Fruit fly (Drosophila melanogaster) whole organism, embryonic: ENCODE results near the gene CG4570.

Experiments
- Abd-B ChIP-seq: fragments of 200-800 bp; sonication (Bioruptor generic); optimal IDR thresholded peaks from 2 replicates; lab custom pipeline; 2018; ENCODE audit warnings: missing biosample characterization, mild to moderate bottlenecking, missing genetic modification characterization, moderate library complexity
- Aef1 ChIP-seq: fragments of 200-800 bp; sonication (Bioruptor generic); IDR thresholded peaks from 3 replicates; pipeline ENCODE4 v1.3.6; 2022; ENCODE audit warnings: missing biosample characterization, missing genetic modification characterization
- Asciz ChIP-seq: fragments of 200-800 bp; sonication (Bioruptor generic); optimal IDR thresholded peaks from 2 replicates; lab custom pipeline; 2017; ENCODE audit warnings: missing biosample characterization, mild to moderate bottlenecking, missing genetic modification characterization, missing genetic modification reagents
- C15 ChIP-seq: fragments of 200-800 bp; sonication (Bioruptor generic); IDR thresholded peaks from 3 replicates; pipeline ENCODE4 v1.3.6; 2022; ENCODE audit warnings: missing biosample characterization, missing genetic modification characterization
- CG10147 ChIP-seq: fragments of 200-800 bp; sonication (Bioruptor generic); optimal IDR thresholded peaks from 2 replicates; lab custom pipeline; 2019; ENCODE audit warnings: missing biosample characterization, mild to moderate bottlenecking, missing genetic modification characterization, moderate library complexity
- CG10267 ChIP-seq: fragments of 200-800 bp; sonication (Bioruptor generic); optimal IDR thresholded peaks from 2 replicates; lab custom pipeline; 2018; ENCODE audit warnings: missing biosample characterization, mild to moderate bottlenecking, missing genetic modification characterization, moderate library complexity
- CG10366 ChIP-seq: fragments of 200-800 bp; sonication (Bioruptor generic); IDR thresholded peaks from 2 replicates; pipeline ENCODE4 v1.3.6; 2022; ENCODE audit warnings: missing biosample characterization, missing genetic modification characterization
- CG10543 ChIP-seq: fragments of 200-800 bp; sonication (Bioruptor generic); optimal IDR thresholded peaks from 3 replicates; lab custom pipeline; 2017; ENCODE audit warnings: missing biosample characterization, mild to moderate bottlenecking, missing genetic modification characterization, moderate library complexity
- CG11456 ChIP-seq: fragments of 200-800 bp; sonication (Bioruptor generic); IDR thresholded peaks from 3 replicates; pipeline ENCODE4 v1.3.6; 2022; ENCODE audit warnings: missing biosample characterization, missing genetic modification characterization
- CG13287 ChIP-seq: fragments of 200-800 bp; sonication (Bioruptor generic); IDR thresholded peaks from 2 replicates; pipeline ENCODE4 v1.3.6; 2022; ENCODE audit warnings: missing biosample characterization, missing genetic modification characterization; ENCODE audit not compliant: partially characterized antibody
- CG30403 ChIP-seq: fragments of 200-800 bp; sonication (Bioruptor generic); optimal IDR thresholded peaks from 3 replicates; lab custom pipeline; 2016; ENCODE audit warnings: missing biosample characterization, missing genetic modification characterization
- CG31365 ChIP-seq: fragments of 200-800 bp; sonication (Bioruptor generic); optimal IDR thresholded peaks from 2 replicates; lab custom pipeline; 2018; ENCODE audit warnings: missing biosample characterization, mild to moderate bottlenecking, missing genetic modification characterization
- CG3163 ChIP-seq: fragments of 200-800 bp; sonication (Bioruptor generic); optimal IDR thresholded peaks from 3 replicates; lab custom pipeline; 2016; ENCODE audit warnings: missing biosample characterization, missing genetic modification characterization
- CG3407 ChIP-seq: fragments of 200-800 bp; sonication (Bioruptor generic); optimal IDR thresholded peaks from 2 replicates; lab custom pipeline; 2018; ENCODE audit warnings: missing biosample characterization, mild to moderate bottlenecking, missing genetic modification characterization
- CG3726 ChIP-seq: fragments of 200-800 bp; sonication (Bioruptor generic); IDR thresholded peaks from 3 replicates; pipeline ENCODE4, ENCODE4 v1.3.6; 2022; ENCODE audit warnings: missing biosample characterization, missing genetic modification characterization
- CG5180 ChIP-seq: fragments of 200-800 bp; sonication (Bioruptor generic); optimal IDR thresholded peaks from 3 replicates; lab custom pipeline; 2017; ENCODE audit warnings: missing biosample characterization, missing genetic modification characterization, mild to moderate bottlenecking, moderate library complexity, missing genetic modification reagents
- CG6175 ChIP-seq: fragments of 200-800 bp; sonication (Bioruptor generic); IDR thresholded peaks from 3 replicates; pipeline ENCODE4 v1.3.6; 2022; ENCODE audit warnings: missing biosample characterization, missing genetic modification characterization
- CG6765 ChIP-seq: fragments of 200-800 bp; sonication (Bioruptor generic); optimal IDR thresholded peaks from 3 replicates; lab custom pipeline; 2017; ENCODE audit warnings: missing biosample characterization, mild to moderate bottlenecking, missing genetic modification characterization
- CG6813 ChIP-seq: fragments of 200-800 bp; sonication (Bioruptor generic); optimal IDR thresholded peaks from 2 replicates; lab custom pipeline; 2017; ENCODE audit warnings: missing biosample characterization, missing genetic modification characterization, mild to moderate bottlenecking, moderate library complexity, missing genetic modification reagents
- CG7372 ChIP-seq: fragments of 200-800 bp; sonication (Bioruptor generic); IDR thresholded peaks from 2 replicates; pipeline ENCODE4 v1.3.6; 2022; ENCODE audit warnings: missing biosample characterization, missing genetic modification characterization
- CG8388 ChIP-seq: fragments of 200-800 bp; sonication (Bioruptor generic); optimal IDR thresholded peaks from 2 replicates; lab custom pipeline; 2019; ENCODE audit warnings: missing biosample characterization, mild to moderate bottlenecking, missing genetic modification characterization, moderate library complexity
- CG8478 ChIP-seq: fragments of >200 bp; optimal IDR thresholded peaks from 2 replicates; lab custom pipeline; 2018
- CG9932 ChIP-seq: fragments of 200-800 bp; sonication (Bioruptor generic); IDR thresholded peaks from 2 replicates; pipeline ENCODE4 v1.3.6; 2022; ENCODE audit warnings: missing biosample characterization, missing genetic modification characterization
- CkIIα-i1 ChIP-seq: fragments of 200-800 bp; sonication (Bioruptor generic); IDR thresholded peaks from 2 replicates; pipeline ENCODE4 v1.3.6; 2022; ENCODE audit warnings: missing biosample characterization, missing genetic modification characterization
- D ChIP-seq, 2 experiments: fragments of 200-800 bp in 1 of 2; fragments of >200 bp in 1 of 2; sonication (Bioruptor generic) in 1 of 2; optimal IDR thresholded peaks; 2 replicates in 1 of 2; 3 replicates in 1 of 2; lab custom pipeline; 2017; ENCODE audit warnings: mild to moderate bottlenecking in 1 of 2, missing biosample characterization in 1 of 2, missing genetic modification characterization in 1 of 2, missing genetic modification reagents in 1 of 2
- Deaf1 ChIP-seq: fragments of 200-800 bp; optimal IDR thresholded peaks from 3 replicates; lab custom pipeline; 2019; ENCODE audit warnings: missing biosample characterization, mild to moderate bottlenecking, missing genetic modification characterization, moderate library complexity
- Dref ChIP-seq: fragments of 200-800 bp; sonication (Bioruptor generic); IDR thresholded peaks from 2 replicates; pipeline ENCODE4 v1.3.6; 2022; ENCODE audit warnings: missing biosample characterization, missing genetic modification characterization
- HHEX ChIP-seq: fragments of 200-800 bp; sonication (Bioruptor generic); optimal IDR thresholded peaks from 3 replicates; lab custom pipeline; 2017; ENCODE audit warnings: missing biosample characterization, mild to moderate bottlenecking, missing genetic modification characterization, missing genetic modification reagents
- HmgZ ChIP-seq: fragments of 200-800 bp; sonication (Bioruptor generic); optimal IDR thresholded peaks from 2 replicates; lab custom pipeline; 2018; ENCODE audit warnings: missing biosample characterization, mild to moderate bottlenecking, missing genetic modification characterization
- Hr3 ChIP-seq: fragments of 200-800 bp; sonication (Bioruptor generic); optimal IDR thresholded peaks from 3 replicates; lab custom pipeline; 2016; ENCODE audit warnings: missing biosample characterization, missing genetic modification characterization
- Hr51 ChIP-seq, 2 experiments: fragments of 200-800 bp; sonication (Bioruptor generic); optimal IDR thresholded peaks; 2 replicates in 1 of 2; 3 replicates in 1 of 2; lab custom pipeline; 2016 to 2018; ENCODE audit warnings: missing biosample characterization in 2 of 2, missing genetic modification characterization in 2 of 2, mild to moderate bottlenecking in 1 of 2, moderate library complexity in 1 of 2
- Mes4 ChIP-seq: fragments of 200-800 bp; sonication (Bioruptor generic); optimal IDR thresholded peaks from 2 replicates; lab custom pipeline; 2016; ENCODE audit warnings: missing biosample characterization, missing genetic modification characterization
- Oaz ChIP-seq: fragments of 200-800 bp; sonication (Bioruptor generic); IDR thresholded peaks from 2 replicates; pipeline ENCODE4 v1.3.6; 2022; ENCODE audit warnings: missing biosample characterization, missing genetic modification characterization
- Tbp ChIP-seq: fragments of >200 bp; optimal IDR thresholded peaks from 2 replicates; lab custom pipeline; 2018; ENCODE audit warnings: missing biosample characterization, missing genetic modification characterization
- ato ChIP-seq: fragments of 200-800 bp; sonication (Bioruptor generic); IDR thresholded peaks from 2 replicates; pipeline ENCODE4 v1.3.6; 2022; ENCODE audit warnings: missing biosample characterization, missing genetic modification characterization; ENCODE audit not compliant: partially characterized antibody
- bbx ChIP-seq: fragments of 200-800 bp; sonication (Bioruptor generic); IDR thresholded peaks from 2 replicates; pipeline ENCODE4 v1.3.6; 2022; ENCODE audit warnings: missing biosample characterization, missing genetic modification characterization; ENCODE audit not compliant: partially characterized antibody
- btn ChIP-seq: fragments of 200-800 bp; sonication (Bioruptor generic); optimal IDR thresholded peaks from 2 replicates; lab custom pipeline; 2016; ENCODE audit warnings: missing biosample characterization, missing genetic modification characterization
- cas ChIP-seq: fragments of 200-800 bp; sonication (Bioruptor generic); IDR thresholded peaks from 2 replicates; pipeline ENCODE4 v1.3.6; 2022; ENCODE audit warnings: missing biosample characterization, missing genetic modification characterization
- chinmo ChIP-seq: fragments of 200-800 bp; sonication (Bioruptor generic); IDR thresholded peaks from 4 replicates; pipeline ENCODE4 v1.3.6; 2022; ENCODE audit warnings: missing biosample characterization, missing genetic modification characterization; ENCODE audit not compliant: partially characterized antibody
- disco-r ChIP-seq: fragments of 200-800 bp; sonication (Bioruptor generic); optimal IDR thresholded peaks from 2 replicates; lab custom pipeline; 2016; ENCODE audit warnings: missing biosample characterization, missing genetic modification characterization
- dmrt99B ChIP-seq: fragments of 200-800 bp; sonication (Bioruptor generic); optimal IDR thresholded peaks from 2 replicates; lab custom pipeline; 2018; ENCODE audit warnings: missing biosample characterization, mild to moderate bottlenecking, missing genetic modification characterization, moderate library complexity
- exex ChIP-seq: fragments of 200-800 bp; sonication (Bioruptor generic); optimal IDR thresholded peaks from 4 replicates; lab custom pipeline; 2018; ENCODE audit warnings: missing biosample characterization, mild to moderate bottlenecking, missing genetic modification characterization, moderate library complexity
- lola ChIP-seq, 3 experiments: fragments of >200 bp in 2 of 3; fragments of 200-800 bp in 1 of 3; sonication (Bioruptor generic) in 1 of 3; optimal IDR thresholded peaks; 2 replicates each; lab custom pipeline; 2017 to 2019; ENCODE audit warnings: missing biosample characterization in 3 of 3, missing genetic modification characterization in 3 of 3, mild to moderate bottlenecking in 1 of 3, moderate library complexity in 1 of 3
- ranshi ChIP-seq: fragments of 200-800 bp; sonication (Bioruptor generic); IDR thresholded peaks from 2 replicates; pipeline ENCODE4 v1.3.6; 2022; ENCODE audit warnings: missing biosample characterization, missing genetic modification characterization
- sd ChIP-seq: fragments of 200-800 bp; sonication (Bioruptor generic); optimal IDR thresholded peaks from 3 replicates; lab custom pipeline; 2018; ENCODE audit warnings: missing biosample characterization, mild to moderate bottlenecking, missing genetic modification characterization, moderate library complexity
- stwl ChIP-seq: fragments of 200-800 bp; sonication (Bioruptor generic); optimal IDR thresholded peaks from 3 replicates; lab custom pipeline; 2018; ENCODE audit warnings: missing biosample characterization, mild to moderate bottlenecking, missing genetic modification characterization, moderate library complexity
- usp ChIP-seq: fragments of >200 bp; optimal IDR thresholded peaks from 2 replicates; lab custom pipeline; 2017; ENCODE audit warnings: missing biosample characterization, missing genetic modification characterization
- wek ChIP-seq: fragments of 200-800 bp; sonication (Bioruptor generic); optimal IDR thresholded peaks from 3 replicates; lab custom pipeline; 2018; ENCODE audit warnings: missing biosample characterization, mild to moderate bottlenecking, missing genetic modification characterization, moderate library complexity
- zf30C ChIP-seq: fragments of 200-800 bp; sonication (Bioruptor generic); optimal IDR thresholded peaks from 3 replicates; lab custom pipeline; 2018; ENCODE audit warnings: missing biosample characterization, mild to moderate bottlenecking, missing genetic modification characterization

Gene CG4570

dm6 chr3R:10868427-10868962 lies 11.9 kb downstream of the CG4570 start, which contains the start of the genes SelR and Tsp86D (continued):
- TF ChIP-seq C15 (GFP tag; lab: Robert Waterston, UW) (no peak), CG3407 (GFP tag; lab: Kevin White, UChicago) (no peak), wek (GFP tag; lab: Kevin White, UChicago) (no peak), CkIIα-i1 (GFP tag; lab: Robert Waterston, UW) (no peak), CG5180 (GFP tag; lab: Kevin White, UChicago) (no peak), ato (GFP tag; lab: Robert Waterston, UW) (0 out of 2 replicates have a peak, but pooled peaks have one; percentile 12), exex (tag; lab: Kevin White, UChicago) (peak; percentile 72), cas (GFP tag; lab: Robert Waterston, UW) (no peak), Deaf1 (tag; lab: Kevin White, UChicago) (peak; percentile 28), CG10267 (tag; lab: Kevin White, UChicago) (peak; percentile 57), lola (GFP tag; optimal IDR thresholded peaks at IDR 0.05; lab: Kevin White, UChicago) (no peak), CG3726 (GFP tag; lab: Robert Waterston, UW) (no peak), Hr3 (no peak), zf30C (GFP tag; lab: Kevin White, UChicago) (no peak), CG6175 (GFP tag; lab: Robert Waterston, UW) (no peak), Mes4 (no peak), bbx (GFP tag; lab: Robert Waterston, UW) (peak; percentile 68), CG10147 (peak; percentile 38), usp (GFP tag; lab: Kevin White, UChicago) (no peak), ranshi (GFP tag; lab: Robert Waterston, UW) (no peak), Oaz (no peak), Asciz (GFP tag; lab: Kevin White, UChicago) (peak; percentile 1), Hr51 (GFP tag; optimal IDR thresholded peaks at IDR 0.05; lab: Kevin White, UChicago) (peak in 1 of 2 experiments; percentile 32), CG13287 (GFP tag; lab: Robert Waterston, UW) (peak; percentile 81), CG9932 (no peak), HHEX (GFP tag; lab: Kevin White, UChicago) (peak; percentile 17), dmrt99B (peak; percentile 1), CG6765 (GFP tag; lab: Kevin White, UChicago) (peak; percentile 32), btn (no peak), CG3163 (GFP tag; lab: Kevin White, UChicago) (no peak), CG11456 (GFP tag; lab: Robert Waterston, UW) (no peak), stwl (tag; lab: Kevin White, UChicago) (peak; percentile 75), CG7372 (GFP tag; lab: Robert Waterston, UW) (no peak), CG6813 (GFP tag; lab: Kevin White, UChicago) (no peak), Tbp (GFP tag; lab: Kevin White, UChicago) (no peak), Aef1 (GFP tag; lab: Robert Waterston, UW) (no peak), HmgZ (tag; lab: Kevin White, UChicago) (peak; percentile 71), CG10366 (GFP tag; lab: Robert Waterston, UW) (no peak), CG8388 (no peak), CG10543 (GFP tag; lab: Kevin White, UChicago) (peak; percentile 67), CG30403 (GFP tag; lab: Kevin White, UChicago) (no peak), CG8478 (lab: Kevin White, UChicago) (no peak), CG31365 (peak; percentile 5), chinmo (0 out of 4 replicates have a peak, but pooled peaks have one; percentile 50), Dref (peak; percentile 44), sd (tag; lab: Kevin White, UChicago) (peak; percentile 85), D (optimal IDR thresholded peaks at IDR 0.05; lab: Kevin White, UChicago) (no peak), D (GFP tag; optimal IDR thresholded peaks at IDR 0.05; lab: Kevin White, UChicago) (no peak), Abd-B (GFP tag; lab: Kevin White, UChicago) (peak; percentile 80), disco-r (GFP tag; lab: Kevin White, UChicago) (no peak)
